Worm (Caenorhabditis elegans) whole organism, late embryonic: ENCODE data around the gene F20E11.17.

Experiments used
- ama-1 ChIP-seq: fragments of 150-350 bp; optimal IDR thresholded peaks from 2 replicates; lab custom pipeline; 2014
- ceh-22 ChIP-seq: sonication (generic microtip); optimal IDR thresholded peaks from 2 replicates; lab custom pipeline; 2017; ENCODE audit warnings: missing biosample characterization, missing genetic modification characterization
- dmd-4 ChIP-seq: sonication (generic microtip); optimal IDR thresholded peaks from 2 replicates; lab custom pipeline; 2016; ENCODE audit warnings: borderline replicate concordance, missing genetic modification characterization, missing compliant biosample characterization
- dve-1 ChIP-seq: sonication (generic microtip); optimal IDR thresholded peaks from 2 replicates; lab custom pipeline; 2017; ENCODE audit warnings: antibody characterized with exemption, mild to moderate bottlenecking, missing genetic modification characterization, missing compliant biosample characterization
- ets-4 ChIP-seq: sonication (generic microtip); optimal IDR thresholded peaks from 2 replicates; lab custom pipeline; 2016; ENCODE audit warnings: missing genetic modification characterization, missing compliant biosample characterization
- nfya-1 ChIP-seq: sonication (generic microtip); optimal IDR thresholded peaks from 2 replicates; lab custom pipeline; 2017; ENCODE audit warnings: missing genetic modification characterization, mild to moderate bottlenecking, missing compliant biosample characterization, antibody characterized with exemption, moderate library complexity
- nhr-11 ChIP-seq: fragments of 150-350 bp; optimal IDR thresholded peaks from 2 replicates; lab custom pipeline; 2014; ENCODE audit warnings: missing biosample characterization, missing genetic modification characterization
- pax-1 ChIP-seq: fragments of 150-350 bp; optimal IDR thresholded peaks from 2 replicates; lab custom pipeline; 2014; ENCODE audit warnings: missing biosample characterization, missing genetic modification characterization
- pha-4 ChIP-seq: fragments of 150-350 bp; optimal IDR thresholded peaks from 2 replicates; lab custom pipeline; 2018; ENCODE audit warnings: missing biosample characterization, missing genetic modification reagents, missing genetic modification characterization
- pqm-1 ChIP-seq: sonication (generic microtip); optimal IDR thresholded peaks from 2 replicates; lab custom pipeline; 2016; ENCODE audit warnings: missing genetic modification characterization, missing compliant biosample characterization
- rnt-1 ChIP-seq: sonication (generic microtip); optimal IDR thresholded peaks from 2 replicates; lab custom pipeline; 2016; ENCODE audit warnings: missing genetic modification characterization, missing compliant biosample characterization

DNA sequence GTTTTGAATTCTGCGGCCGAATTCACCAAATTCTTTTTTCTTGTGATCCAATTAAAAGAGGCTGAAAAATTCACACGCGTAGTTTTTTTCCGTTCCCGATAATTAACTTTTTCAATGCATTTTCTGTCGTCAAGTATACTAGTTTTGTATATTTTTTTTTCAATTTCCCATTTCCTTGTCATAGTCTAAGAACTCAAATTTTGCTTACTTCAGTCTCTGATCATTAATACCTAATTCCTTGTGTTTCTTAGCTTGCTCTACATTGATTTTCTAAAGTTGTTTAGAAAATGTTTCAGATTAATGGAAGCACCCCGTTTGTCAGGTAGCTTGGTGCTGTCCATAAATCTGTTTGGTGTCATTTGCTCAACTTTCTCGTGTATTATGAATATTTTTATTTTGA is 38.2 kb downstream of the F20E11.17 start, which contains the start of gene srbc-27:
- no peak for TF ChIP-seq ama-1
- TF ChIP-seq pha-4 (tag; lab: Kevin White, UChicago): no peak
- TF ChIP-seq rnt-1 (tag; lab: Kevin White, UChicago): no peak
- TF ChIP-seq pax-1 (tag; lab: Kevin White, UChicago): no peak
- TF ChIP-seq nhr-11 (tag; lab: Kevin White, UChicago): no peak
- no peak for TF ChIP-seq ets-4 (tag; lab: Kevin White, UChicago)
- TF ChIP-seq pqm-1 (tag; lab: Kevin White, UChicago): no peak
- TF ChIP-seq dmd-4 (tag; lab: Kevin White, UChicago): no peak
- TF ChIP-seq dve-1: no peak
- TF ChIP-seq nfya-1 (tag; lab: Kevin White, UChicago): no peak
- no peak for TF ChIP-seq ceh-22 (tag; lab: Kevin White, UChicago)
